Fruit fly (Drosophila melanogaster) whole organism, prepupa: ENCODE results near the gene glu.

Experiments
- CG1621 ChIP-seq: fragments of 200-800 bp; sonication (Bioruptor generic); optimal IDR thresholded peaks from 3 replicates; lab custom pipeline; 2018; ENCODE audit warnings: missing biosample characterization, mild to moderate bottlenecking, missing genetic modification characterization
- CG6163 ChIP-seq: fragments of 200-800 bp; sonication (Bioruptor generic); IDR thresholded peaks from 3 replicates; pipeline ENCODE4 v1.3.6; 2022; ENCODE audit warnings: missing biosample characterization, missing genetic modification characterization
- CG7368 ChIP-seq: fragments of 200-800 bp; sonication (Bioruptor generic); optimal IDR thresholded peaks from 3 replicates; lab custom pipeline; 2016; ENCODE audit warnings: missing biosample characterization, missing genetic modification characterization
- CG8319 ChIP-seq: fragments of 200-800 bp; sonication (Bioruptor generic); optimal IDR thresholded peaks from 3 replicates; lab custom pipeline; 2016; ENCODE audit warnings: missing biosample characterization, missing genetic modification characterization
- Met ChIP-seq: fragments of 200-800 bp; sonication (Bioruptor generic); optimal IDR thresholded peaks from 3 replicates; lab custom pipeline; 2016; ENCODE audit warnings: missing biosample characterization, missing genetic modification characterization

dm6 chr2L:16716771-16717170, 21.4 kb downstream of the glu start:
- TF ChIP-seq CG7368 (GFP tag; lab: Kevin White, UChicago) (no peak), Met (GFP tag; lab: Kevin White, UChicago) (no peak), CG1621 (no peak), CG8319 (GFP tag; lab: Kevin White, UChicago) (no peak), CG6163 (GFP tag; lab: Robert Waterston, UW) (no peak)
